Worm (Caenorhabditis elegans) whole organism, young adult: ENCODE measurements around the gene gadr-3.
A peak's percentile ranks its signal among the peaks of the same experiment; 100 is the strongest.

Source experiments
- B0019.2 ChIP-seq: fragments of 200-800 bp; sonication (Bioruptor generic); conservative IDR thresholded peaks from 2 replicates; pipeline ENCODE4 v1.3.6; 2022; ENCODE audit warnings: missing genetic modification reagents, missing genetic modification characterization, missing compliant biosample characterization
- D2030.7 ChIP-seq: fragments of 200-800 bp; sonication (Bioruptor generic); IDR thresholded peaks from 2 replicates; pipeline ENCODE4 v1.3.6; 2022; ENCODE audit warnings: missing genetic modification reagents, missing genetic modification characterization, missing compliant biosample characterization
- F37B4.10 ChIP-seq: fragments of 200-800 bp; sonication (Bioruptor generic); IDR thresholded peaks from 2 replicates; pipeline ENCODE4 v1.3.6; 2022; ENCODE audit warnings: missing genetic modification characterization, missing compliant biosample characterization
- F52B5.7 ChIP-seq: sonication (generic microtip); optimal IDR thresholded peaks from 2 replicates; lab custom pipeline; 2016; ENCODE audit warnings: mild to moderate bottlenecking, missing genetic modification characterization, missing compliant biosample characterization
- F55B11.4 ChIP-seq: sonication (generic microtip); optimal IDR thresholded peaks from 2 replicates; lab custom pipeline; 2016; ENCODE audit warnings: missing compliant biosample characterization, missing genetic modification characterization, borderline replicate concordance; ENCODE audit not compliant: insufficient read depth
- akir-1 ChIP-seq: fragments of 200-800 bp; sonication (Bioruptor generic); optimal IDR thresholded peaks from 2 replicates; lab custom pipeline; 2018; ENCODE audit warnings: mild to moderate bottlenecking, missing genetic modification characterization, moderate library complexity, missing compliant biosample characterization
- aptf-3 ChIP-seq: fragments of 200-800 bp; sonication (Bioruptor generic); IDR thresholded peaks from 2 replicates; pipeline ENCODE4 v1.3.6; 2022; ENCODE audit warnings: missing genetic modification characterization, missing compliant biosample characterization
- bed-2 ChIP-seq: fragments of 200-800 bp; sonication (Bioruptor generic); IDR thresholded peaks from 2 replicates; pipeline ENCODE4 v1.3.6; 2022; ENCODE audit warnings: missing genetic modification reagents, missing genetic modification characterization, missing compliant biosample characterization
- ccch-3 ChIP-seq: fragments of 200-800 bp; sonication (Bioruptor generic); optimal IDR thresholded peaks from 2 replicates; lab custom pipeline; 2018; ENCODE audit warnings: mild to moderate bottlenecking, missing genetic modification characterization, missing compliant biosample characterization
- ceh-100 ChIP-seq: fragments of 200-800 bp; sonication (Bioruptor generic); IDR thresholded peaks from 2 replicates; pipeline ENCODE4 v1.3.6; 2022; ENCODE audit warnings: missing genetic modification reagents, missing genetic modification characterization, missing compliant biosample characterization
- ceh-58 ChIP-seq: fragments of 200-800 bp; sonication (Bioruptor generic); IDR thresholded peaks from 2 replicates; pipeline ENCODE4 v1.3.6; 2022; ENCODE audit warnings: missing genetic modification characterization, missing compliant biosample characterization
- ceh-79 ChIP-seq: sonication (generic microtip); optimal IDR thresholded peaks from 2 replicates; lab custom pipeline; 2017; ENCODE audit warnings: mild to moderate bottlenecking, missing genetic modification characterization, missing compliant biosample characterization
- egrh-3 ChIP-seq: fragments of 200-800 bp; sonication (Bioruptor generic); IDR thresholded peaks from 2 replicates; pipeline ENCODE4 v1.3.6; 2022; ENCODE audit warnings: missing genetic modification reagents, missing genetic modification characterization, missing compliant biosample characterization
- him-1 ChIP-seq: sonication (generic microtip); optimal IDR thresholded peaks from 2 replicates; lab custom pipeline; 2016; ENCODE audit warnings: missing genotype, missing genetic modification reagents, missing genetic modification characterization, missing compliant biosample characterization
- hsf-1 ChIP-seq: fragments of 200-800 bp; sonication (Bioruptor generic); IDR thresholded peaks from 2 replicates; pipeline ENCODE4 v1.3.6; 2022; ENCODE audit warnings: missing genetic modification reagents, missing genetic modification characterization, missing compliant biosample characterization
- lin-35 ChIP-seq, 3 experiments: fragments of 150-350 bp in 2 of 3; sonication (generic microtip) in 1 of 3; optimal IDR thresholded peaks; 2 replicates each; lab custom pipeline; 2014 to 2018; ENCODE audit warnings: missing biosample characterization in 3 of 3, missing genetic modification characterization in 3 of 3, missing genetic modification reagents in 3 of 3
- lin-54 ChIP-seq: fragments of 200-800 bp; sonication (Bioruptor generic); optimal IDR thresholded peaks from 2 replicates; lab custom pipeline; 2018; ENCODE audit warnings: mild to moderate bottlenecking, missing genetic modification characterization, missing compliant biosample characterization
- lsy-27 ChIP-seq: sonication (generic microtip); optimal IDR thresholded peaks from 2 replicates; lab custom pipeline; 2017; ENCODE audit warnings: missing genetic modification characterization, mild to moderate bottlenecking, missing compliant biosample characterization, antibody characterized with exemption, missing genotype, borderline replicate concordance; ENCODE audit not compliant: insufficient read depth
- madf-10 ChIP-seq: sonication (generic microtip); optimal IDR thresholded peaks from 2 replicates; lab custom pipeline; 2016; ENCODE audit warnings: mild to moderate bottlenecking, missing genetic modification characterization, missing compliant biosample characterization
- madf-3 ChIP-seq: fragments of 200-800 bp; sonication (Bioruptor generic); IDR thresholded peaks from 2 replicates; pipeline ENCODE4 v1.3.6; 2022; ENCODE audit warnings: missing genetic modification reagents, missing genetic modification characterization, missing compliant biosample characterization
- mel-28 ChIP-seq: sonication (generic microtip); optimal IDR thresholded peaks from 2 replicates; lab custom pipeline; 2016; ENCODE audit warnings: borderline replicate concordance, mild to moderate bottlenecking, missing genetic modification characterization, missing compliant biosample characterization
- mes-4 ChIP-seq: sonication (generic microtip); optimal IDR thresholded peaks from 2 replicates; lab custom pipeline; 2016; ENCODE audit warnings: missing genotype, missing genetic modification characterization, missing compliant biosample characterization
- nfya-2 ChIP-seq: fragments of 200-800 bp; sonication (Bioruptor generic); IDR thresholded peaks from 2 replicates; pipeline ENCODE4 v1.3.6; 2022; ENCODE audit warnings: missing genetic modification reagents, missing genetic modification characterization, missing compliant biosample characterization
- nfyb-1 ChIP-seq: fragments of 200-800 bp; sonication (Bioruptor generic); IDR thresholded peaks from 2 replicates; pipeline ENCODE4 v1.3.6; 2022; ENCODE audit warnings: missing genetic modification reagents, missing genetic modification characterization, missing compliant biosample characterization
- nhr-179 ChIP-seq: sonication (generic microtip); optimal IDR thresholded peaks from 2 replicates; lab custom pipeline; 2016; ENCODE audit warnings: mild to moderate bottlenecking, missing genetic modification characterization, missing compliant biosample characterization
- nhr-90 ChIP-seq: sonication (generic microtip); optimal IDR thresholded peaks from 2 replicates; lab custom pipeline; 2016; ENCODE audit warnings: missing genotype, mild to moderate bottlenecking, missing genetic modification characterization, missing compliant biosample characterization
- pha-4 ChIP-seq: fragments of 150-350 bp; sonication (generic microtip); optimal IDR thresholded peaks from 2 replicates; lab custom pipeline; 2014; ENCODE audit warnings: missing biosample characterization, missing genetic modification reagents, missing genetic modification characterization
- snpc-3.4 ChIP-seq: sonication (generic microtip); optimal IDR thresholded peaks from 2 replicates; lab custom pipeline; 2017; ENCODE audit warnings: missing genetic modification characterization, mild to moderate bottlenecking, missing compliant biosample characterization, antibody characterized with exemption, moderate library complexity, missing genotype, missing genetic modification reagents
- sptf-2 ChIP-seq: fragments of 200-800 bp; sonication (Bioruptor generic); optimal IDR thresholded peaks from 2 replicates; lab custom pipeline; 2018; ENCODE audit warnings: mild to moderate bottlenecking, missing genetic modification characterization, missing compliant biosample characterization
- tbx-9 ChIP-seq: sonication (generic microtip); optimal IDR thresholded peaks from 2 replicates; lab custom pipeline; 2016; ENCODE audit warnings: borderline replicate concordance, missing genetic modification characterization, inconsistent platforms, missing compliant biosample characterization
- unc-130 ChIP-seq: sonication (generic microtip); optimal IDR thresholded peaks from 2 replicates; lab custom pipeline; 2016; ENCODE audit warnings: missing genetic modification reagents, missing genetic modification characterization, missing compliant biosample characterization

Gene gadr-3

ce11 chrIII:6301685-6302084 lies 15.9 kb upstream of the gadr-3 start:
- peak; percentile 76 for TF ChIP-seq nfyb-1 (GFP tag; lab: Robert Waterston, UW)

ce11 chrIII:6300297-6300696 lies 14.5 kb upstream of the gadr-3 start:
- TF ChIP-seq akir-1 (GFP tag; lab: Kevin White, UChicago) (no peak), ceh-79 (tag; lab: Kevin White, UChicago) (no peak), tbx-9 (tag; lab: Kevin White, UChicago) (no peak), lin-54 (GFP tag; lab: Kevin White, UChicago) (no peak), nfya-2 (GFP tag; lab: Robert Waterston, UW) (no peak), unc-130 (GFP tag; lab: Kevin White, UChicago) (no peak), mes-4 (no peak), bed-2 (no peak), lin-35 (GFP tag; optimal IDR thresholded peaks at IDR 0.05; lab: Kevin White, UChicago) (no peak), D2030.7 (GFP tag; lab: Robert Waterston, UW) (no peak)
- TF ChIP-seq, all 124 proteins: peak for 0

- TF ChIP-seq D2030.7 (GFP tag; lab: Robert Waterston, UW) (no peak), F37B4.10 (GFP tag; lab: Robert Waterston, UW) (no peak)
- TF ChIP-seq, all 124 proteins: peak for 0
Measured at ce11 chrIII:6298131-6298530, 12.3 kb upstream of the gadr-3 start, which contains the start of gene F47D12.3. F47D12.3 (plus strand) TSS chrIII:6298461.

DNA sequence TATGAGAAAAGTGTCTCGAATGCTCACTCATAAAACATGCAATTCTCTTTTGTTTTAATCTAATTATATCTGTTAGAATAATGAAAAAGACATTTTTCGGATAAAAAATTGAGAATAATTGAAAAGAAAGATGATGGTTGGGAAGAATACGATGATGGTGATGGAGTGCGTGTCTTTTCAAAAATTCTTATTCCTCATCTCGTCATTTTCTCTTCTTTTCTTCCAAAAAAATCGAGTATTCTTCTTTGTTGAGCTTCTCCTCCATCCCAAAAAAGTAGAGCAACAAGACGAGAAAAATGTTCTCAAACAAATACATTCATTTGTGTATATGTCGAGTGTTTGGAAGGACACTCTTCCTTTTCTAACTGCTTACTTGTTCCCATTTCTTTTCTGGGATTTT lies 11.8 kb upstream of the gadr-3 start:
- TF ChIP-seq B0019.2 (GFP tag; lab: Robert Waterston, UW) (no peak), nhr-179 (tag; lab: Kevin White, UChicago) (no peak), madf-3 (GFP tag; lab: Robert Waterston, UW) (no peak), pha-4 (tag; lab: Kevin White, UChicago) (no peak), him-1 (tag; lab: Kevin White, UChicago) (no peak), ceh-100 (GFP tag; lab: Robert Waterston, UW) (no peak), aptf-3 (GFP tag; lab: Robert Waterston, UW) (no peak), F55B11.4 (no peak), ceh-58 (GFP tag; lab: Robert Waterston, UW) (no peak), sptf-2 (GFP tag; lab: Kevin White, UChicago) (no peak), mel-28 (tag; lab: Kevin White, UChicago) (no peak), F52B5.7 (tag; lab: Kevin White, UChicago) (no peak), madf-10 (tag; lab: Kevin White, UChicago) (no peak), hsf-1 (GFP tag; lab: Robert Waterston, UW) (no peak), ccch-3 (GFP tag; lab: Kevin White, UChicago) (no peak), snpc-3.4 (tag; lab: Kevin White, UChicago) (no peak), nhr-90 (tag; lab: Kevin White, UChicago) (no peak), lsy-27 (no peak)

- TF ChIP-seq ceh-100 (GFP tag; lab: Robert Waterston, UW) (no peak), egrh-3 (GFP tag; lab: Robert Waterston, UW) (no peak)
Measured at ce11 chrIII:6295972-6296700, 10.3 kb upstream of the gadr-3 start, which contains the start of gene F47D12.7. F47D12.7 (minus strand) TSS chrIII:6296022.
